Worm (Caenorhabditis elegans): ENCODE results near the gene bbs-4.

Gene bbs-4

DNA sequence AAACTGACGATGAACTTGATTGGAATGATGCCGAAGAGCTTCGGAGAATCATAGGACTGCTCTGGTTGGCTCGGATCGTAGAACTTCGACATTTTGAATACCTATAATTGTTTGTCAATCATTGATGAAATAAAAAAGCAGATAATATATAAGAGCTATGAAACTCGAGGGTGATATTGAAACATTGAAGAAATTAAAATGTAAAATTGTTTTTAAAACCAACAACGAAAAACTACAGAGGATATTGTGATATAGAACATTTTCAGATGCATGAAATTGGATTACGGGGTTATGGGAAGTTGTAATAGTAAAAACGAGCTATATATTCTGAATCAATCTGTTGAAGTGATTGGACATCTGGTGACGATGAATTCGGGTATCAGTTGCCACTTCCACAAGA is 47.6 kb downstream of the bbs-4 start, which contains the start of gene C48B4.10:
Gene C48B4.10, minus strand, starts transcription at position 101 of the 400 bp plus-strand sequence.
- TF ChIP-seq flt-1 (GFP tag; IDR thresholded peaks at IDR 0.05) (no peak), cog-1 (tag; optimal IDR thresholded peaks at IDR 0.05) (no peak), med-1 (GFP tag; optimal IDR thresholded peaks at IDR 0.05; ENCODE audit: insufficient read depth) (no peak), T22C8.4 (GFP tag; IDR thresholded peaks at IDR 0.05) (no peak), ztf-29 (GFP tag; IDR thresholded peaks at IDR 0.05) (no peak), klf-2 (GFP tag; conservative IDR thresholded peaks at IDR 0.05) (no peak), ref-1 (GFP tag; conservative IDR thresholded peaks at IDR 0.05) (no peak), ztf-23 (GFP tag; IDR thresholded peaks at IDR 0.05) (no peak), tab-1 (GFP tag; IDR thresholded peaks at IDR 0.05) (no peak)

DNA sequence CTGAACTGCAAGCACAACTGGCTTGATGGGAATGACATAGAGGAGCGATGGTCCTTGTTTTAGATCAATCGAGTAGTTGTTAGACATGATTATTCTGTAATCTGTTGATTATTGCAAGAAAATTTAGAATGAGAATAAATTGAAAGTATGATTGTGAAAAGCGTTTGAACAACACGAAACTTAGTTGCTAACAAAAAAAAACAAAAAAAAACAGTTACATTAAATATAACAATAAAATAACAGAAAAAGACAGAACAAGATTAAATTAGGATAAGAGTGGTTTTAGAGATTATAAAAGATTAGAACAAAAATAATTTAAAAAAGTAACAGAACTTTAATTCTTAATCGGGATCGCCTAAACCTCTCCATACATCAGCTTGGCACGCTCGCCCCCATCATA is 48.8 kb downstream of the bbs-4 start, which contains the start of gene C48B4.9:
Gene C48B4.9, minus strand, starts transcription at position 101 of the 400 bp plus-strand sequence.
- TF ChIP-seq cog-1 (tag; optimal IDR thresholded peaks at IDR 0.05) = no peak
- TF ChIP-seq ref-1 (GFP tag; conservative IDR thresholded peaks at IDR 0.05) = no peak
- TF ChIP-seq klf-2 (GFP tag; conservative IDR thresholded peaks at IDR 0.05) = no peak
- TF ChIP-seq flt-1 (GFP tag; IDR thresholded peaks at IDR 0.05) = no peak
- no peak for TF ChIP-seq T22C8.4 (GFP tag; IDR thresholded peaks at IDR 0.05)
- TF ChIP-seq tab-1 (GFP tag; IDR thresholded peaks at IDR 0.05) = no peak
- no peak for TF ChIP-seq ztf-29 (GFP tag; IDR thresholded peaks at IDR 0.05)
- TF ChIP-seq med-1 (GFP tag; optimal IDR thresholded peaks at IDR 0.05; ENCODE audit: insufficient read depth) = no peak
- TF ChIP-seq ztf-23 (GFP tag; IDR thresholded peaks at IDR 0.05) = no peak

DNA sequence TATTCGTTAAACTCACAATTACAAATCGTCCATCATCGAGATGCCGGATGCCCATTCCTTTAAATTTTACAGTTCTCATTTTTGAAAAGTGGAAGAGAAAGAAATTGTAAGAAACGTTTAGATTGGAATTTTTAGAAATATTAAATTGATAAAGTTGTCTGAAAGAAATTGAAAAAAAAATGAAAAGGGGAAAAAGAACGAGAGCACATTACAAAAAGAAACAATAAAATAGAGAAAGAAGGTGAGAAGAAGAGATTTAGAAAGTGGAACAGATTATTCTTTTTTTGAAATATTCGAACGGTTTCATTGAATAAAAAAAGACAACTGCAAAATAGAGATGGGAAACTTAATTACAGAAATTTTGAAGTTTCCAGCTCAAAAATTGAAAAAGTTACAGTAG is 50.8 kb downstream of the bbs-4 start, which contains the start of gene C48B4.8:
Gene C48B4.8, minus strand, starts transcription at position 101 of the 400 bp plus-strand sequence.
- TF ChIP-seq ztf-29 (GFP tag; IDR thresholded peaks at IDR 0.05) (no peak), ref-1 (GFP tag; conservative IDR thresholded peaks at IDR 0.05) (no peak), ztf-23 (GFP tag; IDR thresholded peaks at IDR 0.05) (no peak), T22C8.4 (GFP tag; IDR thresholded peaks at IDR 0.05) (no peak), flt-1 (GFP tag; IDR thresholded peaks at IDR 0.05) (no peak), tab-1 (GFP tag; IDR thresholded peaks at IDR 0.05) (no peak), klf-2 (GFP tag; conservative IDR thresholded peaks at IDR 0.05) (no peak), cog-1 (tag; optimal IDR thresholded peaks at IDR 0.05) (no peak), med-1 (GFP tag; optimal IDR thresholded peaks at IDR 0.05; ENCODE audit: insufficient read depth) (no peak)
